Fruit fly (Drosophila melanogaster) whole organism, embryonic: Measurements from ENCODE around the gene SC35.

Source experiments
- Adf1 ChIP-seq: fragments of 200-800 bp; sonication (Bioruptor generic); IDR thresholded peaks from 2 replicates; pipeline ENCODE4 v1.3.6; 2022; ENCODE audit warnings: missing biosample characterization, missing genetic modification characterization
- Bgb ChIP-seq: fragments of 200-800 bp; sonication (Bioruptor generic); IDR thresholded peaks from 2 replicates; pipeline ENCODE4 v1.3.6; 2022; ENCODE audit warnings: missing biosample characterization, missing genetic modification characterization; ENCODE audit not compliant: partially characterized antibody
- Blimp-1 ChIP-seq: fragments of 200-800 bp; sonication (Bioruptor generic); optimal IDR thresholded peaks from 3 replicates; lab custom pipeline; 2018; ENCODE audit warnings: missing biosample characterization, missing genetic modification characterization, mild to moderate bottlenecking, moderate library complexity, missing genetic modification reagents
- C15 ChIP-seq: fragments of 200-800 bp; sonication (Bioruptor generic); IDR thresholded peaks from 3 replicates; pipeline ENCODE4 v1.3.6; 2022; ENCODE audit warnings: missing biosample characterization, missing genetic modification characterization
- CG10366 ChIP-seq: fragments of 200-800 bp; sonication (Bioruptor generic); IDR thresholded peaks from 2 replicates; pipeline ENCODE4 v1.3.6; 2022; ENCODE audit warnings: missing biosample characterization, missing genetic modification characterization
- CG10654 ChIP-seq: fragments of 200-800 bp; sonication (Bioruptor generic); optimal IDR thresholded peaks from 2 replicates; lab custom pipeline; 2016; ENCODE audit warnings: missing biosample characterization, missing genetic modification characterization
- CG10959 ChIP-seq: fragments of 200-800 bp; sonication (Bioruptor generic); IDR thresholded peaks from 2 replicates; pipeline ENCODE4 v1.3.6; 2022; ENCODE audit warnings: missing biosample characterization, missing genetic modification characterization
- CG10979 ChIP-seq: fragments of 200-800 bp; sonication (Bioruptor generic); optimal IDR thresholded peaks from 2 replicates; lab custom pipeline; 2018; ENCODE audit warnings: missing biosample characterization, mild to moderate bottlenecking, missing genetic modification characterization, moderate library complexity
- CG11695 ChIP-seq: fragments of 200-800 bp; sonication (Bioruptor generic); IDR thresholded peaks from 3 replicates; pipeline ENCODE4 v1.3.6; 2022; ENCODE audit warnings: missing biosample characterization, missing genetic modification characterization
- CG12155 ChIP-seq: fragments of 200-800 bp; sonication (Bioruptor generic); optimal IDR thresholded peaks from 3 replicates; lab custom pipeline; 2016; ENCODE audit warnings: missing biosample characterization, missing genetic modification characterization
- CG13123 ChIP-seq: fragments of 200-800 bp; sonication (Bioruptor generic); optimal IDR thresholded peaks from 2 replicates; lab custom pipeline; 2016; ENCODE audit warnings: missing biosample characterization, missing genetic modification characterization
- CG13296 ChIP-seq: fragments of 200-800 bp; sonication (Bioruptor generic); optimal IDR thresholded peaks from 3 replicates; lab custom pipeline; 2018; ENCODE audit warnings: missing biosample characterization, mild to moderate bottlenecking, missing genetic modification characterization
- CG13424 ChIP-seq: fragments of 200-800 bp; sonication (Bioruptor generic); optimal IDR thresholded peaks from 2 replicates; lab custom pipeline; 2019; ENCODE audit warnings: missing biosample characterization, mild to moderate bottlenecking, missing genetic modification characterization, moderate library complexity
- CG32532 ChIP-seq: fragments of 200-800 bp; sonication (Bioruptor generic); IDR thresholded peaks from 2 replicates; pipeline ENCODE4 v1.3.6; 2022; ENCODE audit warnings: missing biosample characterization, missing genetic modification characterization
- CG4617 ChIP-seq: fragments of 200-800 bp; sonication (Bioruptor generic); optimal IDR thresholded peaks from 3 replicates; lab custom pipeline; 2016; ENCODE audit warnings: missing biosample characterization, missing genetic modification characterization, borderline replicate concordance
- CG6272 ChIP-seq: fragments of 200-800 bp; sonication (Bioruptor generic); IDR thresholded peaks from 2 replicates; pipeline ENCODE4 v1.3.6; 2022; ENCODE audit warnings: missing biosample characterization, missing genetic modification characterization
- CG6654 ChIP-seq: fragments of 200-800 bp; sonication (Bioruptor generic); optimal IDR thresholded peaks from 2 replicates; lab custom pipeline; 2017; ENCODE audit warnings: missing biosample characterization, mild to moderate bottlenecking, missing genetic modification characterization
- CG6791 ChIP-seq: fragments of 200-800 bp; sonication (Bioruptor generic); IDR thresholded peaks from 3 replicates; pipeline ENCODE4 v1.3.6; 2022; ENCODE audit warnings: missing biosample characterization, missing genetic modification characterization; ENCODE audit not compliant: partially characterized antibody
- CG7839 ChIP-seq: fragments of 200-800 bp; sonication (Bioruptor generic); optimal IDR thresholded peaks from 3 replicates; lab custom pipeline; 2018; ENCODE audit warnings: missing biosample characterization, mild to moderate bottlenecking, missing genetic modification characterization, moderate library complexity
- CG9437 ChIP-seq: fragments of 200-800 bp; sonication (Bioruptor generic); optimal IDR thresholded peaks from 2 replicates; lab custom pipeline; 2018; ENCODE audit warnings: missing biosample characterization, mild to moderate bottlenecking, missing genetic modification characterization
- CG9817 ChIP-seq: fragments of 200-800 bp; sonication (Bioruptor generic); optimal IDR thresholded peaks from 2 replicates; lab custom pipeline; 2018; ENCODE audit warnings: missing biosample characterization, mild to moderate bottlenecking, missing genetic modification characterization, moderate library complexity
- Chrac-16 ChIP-seq: fragments of 200-800 bp; sonication (Bioruptor generic); optimal IDR thresholded peaks from 3 replicates; lab custom pipeline; 2016; ENCODE audit warnings: missing biosample characterization, missing genetic modification characterization
- CoRest ChIP-seq: fragments of 200-800 bp; sonication (Bioruptor generic); optimal IDR thresholded peaks from 3 replicates; lab custom pipeline; 2018; ENCODE audit warnings: missing biosample characterization, mild to moderate bottlenecking, missing genetic modification characterization, moderate library complexity
- Dbx ChIP-seq: fragments of 200-800 bp; sonication (Bioruptor generic); IDR thresholded peaks from 3 replicates; pipeline ENCODE4 v1.3.6; 2022; ENCODE audit warnings: missing biosample characterization, missing genetic modification characterization
- HLH3B ChIP-seq: fragments of 200-800 bp; sonication (Bioruptor generic); IDR thresholded peaks from 2 replicates; pipeline ENCODE4 v1.3.6; 2022; ENCODE audit warnings: missing biosample characterization, missing genetic modification characterization
- Hey ChIP-seq: fragments of 200-800 bp; sonication (Bioruptor generic); optimal IDR thresholded peaks from 3 replicates; lab custom pipeline; 2018; ENCODE audit warnings: missing biosample characterization, mild to moderate bottlenecking, missing genetic modification characterization
- Hmr ChIP-seq: fragments of 200-800 bp; sonication (Bioruptor generic); optimal IDR thresholded peaks from 3 replicates; lab custom pipeline; 2017; ENCODE audit warnings: mild to moderate bottlenecking, missing biosample characterization, missing genetic modification reagents, missing genetic modification characterization
- Hr3 ChIP-seq: fragments of 200-800 bp; sonication (Bioruptor generic); optimal IDR thresholded peaks from 3 replicates; lab custom pipeline; 2016; ENCODE audit warnings: missing biosample characterization, missing genetic modification characterization
- Med ChIP-seq: fragments of 200-800 bp; sonication (Bioruptor generic); peaks from one replicate; lab custom pipeline; 2016; ENCODE audit warnings: missing biosample characterization, missing genetic modification characterization, mild to moderate bottlenecking, inconsistent platforms, moderate library complexity
- Meics ChIP-seq: fragments of 200-800 bp; sonication (Bioruptor generic); optimal IDR thresholded peaks from 2 replicates; lab custom pipeline; 2017; ENCODE audit warnings: missing biosample characterization, mild to moderate bottlenecking, missing genetic modification characterization
- Neu2 ChIP-seq: fragments of 200-800 bp; sonication (Bioruptor generic); optimal IDR thresholded peaks from 3 replicates; lab custom pipeline; 2016; ENCODE audit warnings: missing biosample characterization, missing genetic modification characterization, borderline replicate concordance
- Sox102F ChIP-seq: fragments of 200-800 bp; sonication (Bioruptor generic); optimal IDR thresholded peaks from 2 replicates; lab custom pipeline; 2018; ENCODE audit warnings: missing biosample characterization, mild to moderate bottlenecking, missing genetic modification characterization, moderate library complexity
- aop ChIP-seq: fragments of 200-800 bp; sonication (Bioruptor generic); IDR thresholded peaks from 2 replicates; pipeline ENCODE4 v1.3.6; 2022; ENCODE audit warnings: missing biosample characterization, missing genetic modification characterization
- bab2 ChIP-seq: fragments of 200-800 bp; sonication (Bioruptor generic); optimal IDR thresholded peaks from 2 replicates; lab custom pipeline; 2016; ENCODE audit warnings: missing biosample characterization, missing genetic modification characterization
- bsh ChIP-seq, 2 experiments: fragments of 200-800 bp; sonication (Bioruptor generic); optimal IDR thresholded peaks; 2 replicates each; lab custom pipeline; 2017 to 2018; ENCODE audit warnings: mild to moderate bottlenecking in 2 of 2, missing biosample characterization in 2 of 2, missing genetic modification characterization in 2 of 2, moderate library complexity in 1 of 2
- caup ChIP-seq: fragments of 200-800 bp; sonication (Bioruptor generic); optimal IDR thresholded peaks from 3 replicates; lab custom pipeline; 2017; ENCODE audit warnings: missing biosample characterization, mild to moderate bottlenecking, missing genetic modification characterization, moderate library complexity; ENCODE audit not compliant: severe bottlenecking
- esg ChIP-seq: fragments of 200-800 bp; sonication (Bioruptor generic); conservative IDR thresholded peaks from 2 replicates; pipeline ENCODE4 v1.3.6; 2022; ENCODE audit warnings: missing biosample characterization, missing genetic modification characterization
- ewg ChIP-seq: fragments of 200-800 bp; sonication (Bioruptor generic); optimal IDR thresholded peaks from 3 replicates; lab custom pipeline; 2017; ENCODE audit warnings: mild to moderate bottlenecking, missing biosample characterization, missing genetic modification reagents, missing genetic modification characterization
- fd96Cb ChIP-seq: fragments of 200-800 bp; sonication (Bioruptor generic); optimal IDR thresholded peaks from 2 replicates; lab custom pipeline; 2018; ENCODE audit warnings: missing biosample characterization, mild to moderate bottlenecking, missing genetic modification characterization, moderate library complexity
- grn ChIP-seq: fragments of 200-800 bp; sonication (Bioruptor generic); optimal IDR thresholded peaks from 3 replicates; lab custom pipeline; 2017; ENCODE audit warnings: missing biosample characterization, missing genetic modification characterization
- ind ChIP-seq: fragments of 200-800 bp; sonication (Bioruptor generic); optimal IDR thresholded peaks from 3 replicates; lab custom pipeline; 2016; ENCODE audit warnings: missing biosample characterization, missing genetic modification characterization
- ken ChIP-seq: fragments of 200-800 bp; sonication (Bioruptor generic); IDR thresholded peaks from 3 replicates; pipeline ENCODE4 v1.3.6; 2022; ENCODE audit warnings: missing biosample characterization, missing genetic modification characterization
- lola ChIP-seq, 3 experiments: fragments of >200 bp in 2 of 3; fragments of 200-800 bp in 1 of 3; sonication (Bioruptor generic) in 1 of 3; optimal IDR thresholded peaks; 2 replicates each; lab custom pipeline; 2017 to 2019; ENCODE audit warnings: missing biosample characterization in 3 of 3, missing genetic modification characterization in 3 of 3, mild to moderate bottlenecking in 1 of 3, moderate library complexity in 1 of 3
- pho ChIP-seq: fragments of 200-800 bp; sonication (Bioruptor generic); optimal IDR thresholded peaks from 2 replicates; lab custom pipeline; 2016; ENCODE audit warnings: missing biosample characterization, missing genetic modification characterization
- sug ChIP-seq: fragments of 200-800 bp; optimal IDR thresholded peaks from 2 replicates; lab custom pipeline; 2019; ENCODE audit warnings: missing biosample characterization, mild to moderate bottlenecking, missing genetic modification characterization, moderate library complexity
- tap ChIP-seq: fragments of 200-800 bp; optimal IDR thresholded peaks from 3 replicates; lab custom pipeline; 2019; ENCODE audit warnings: missing biosample characterization, mild to moderate bottlenecking, missing genetic modification characterization, moderate library complexity
- tgo ChIP-seq: fragments of 200-800 bp; sonication (Bioruptor generic); IDR thresholded peaks from 3 replicates; pipeline ENCODE4 v1.3.6; 2022; ENCODE audit warnings: missing biosample characterization, missing genetic modification characterization
- trem ChIP-seq: fragments of 200-800 bp; optimal IDR thresholded peaks from 3 replicates; lab custom pipeline; 2019; ENCODE audit warnings: missing biosample characterization, mild to moderate bottlenecking, missing genetic modification characterization, moderate library complexity

SC35 gene

DNA sequence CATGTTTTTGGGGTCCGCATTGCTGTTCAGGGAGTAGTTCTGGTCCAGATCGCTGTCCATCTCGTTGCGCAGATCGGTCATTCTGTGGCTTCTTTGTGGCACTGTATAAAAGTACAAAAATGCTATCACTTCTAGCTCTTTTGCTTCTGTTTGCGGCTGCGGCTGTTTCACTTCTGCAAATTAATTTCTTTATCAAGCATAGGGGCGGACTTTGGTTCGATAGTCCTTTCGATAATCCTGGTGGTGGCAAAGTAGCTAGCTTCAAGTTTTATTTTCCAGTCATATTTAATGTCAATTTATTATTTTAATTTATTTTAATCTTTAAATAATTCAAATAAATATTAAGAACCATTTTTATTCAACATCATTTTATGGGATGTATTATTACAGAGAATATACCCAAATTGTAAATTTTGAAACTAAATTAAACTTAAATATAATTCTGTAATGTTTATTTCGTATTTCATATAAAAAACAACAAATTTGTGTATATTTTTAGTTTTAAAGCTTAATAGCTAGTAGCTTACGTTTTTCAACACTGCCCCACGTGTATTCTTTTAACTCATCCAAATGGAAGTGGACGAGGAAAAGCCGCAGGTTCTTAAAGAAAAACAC lies 6.9 kb downstream of the SC35 start, which contains the start of the genes CG5446 and Trm1 (continued):
- TF ChIP-seq trem (tag; lab: Kevin White, UChicago) (peak; percentile 73), Sox102F (GFP tag; lab: Kevin White, UChicago) (peak; percentile 75), CG6791 (GFP tag; lab: Robert Waterston, UW) (peak; percentile 53; the same call in 1 of the 3 replicates), CG10366 (GFP tag; lab: Robert Waterston, UW) (0 out of 2 replicates have a peak, but pooled peaks have one; percentile 19), esg (GFP tag; lab: Robert Waterston, UW) (no peak; the same call in 1 of the 2 replicates), CG9437 (peak; percentile 84), tap (peak; percentile 56), grn (GFP tag; lab: Kevin White, UChicago) (no peak), pho (GFP tag; lab: Kevin White, UChicago) (no peak), Bgb (peak; percentile 32; the same call in 1 of the 2 replicates), Chrac-16 (GFP tag; lab: Kevin White, UChicago) (peak; percentile 41), CG10979 (tag; lab: Kevin White, UChicago) (peak; percentile 78), ewg (GFP tag; lab: Kevin White, UChicago) (peak; percentile 29), tgo (GFP tag; lab: Robert Waterston, UW) (peak; percentile 76), Hey (no peak), sug (peak; percentile 81), Med (peak; percentile 72), bab2 (GFP tag; lab: Kevin White, UChicago) (peak; percentile 33), CG10959 (GFP tag; lab: Robert Waterston, UW) (no peak), caup (GFP tag; lab: Kevin White, UChicago) (peak; percentile 67), Hr3 (GFP tag; lab: Kevin White, UChicago) (peak; percentile 80), CG12155 (GFP tag; lab: Kevin White, UChicago) (peak; percentile 58), fd96Cb (peak; percentile 65), Neu2 (GFP tag; lab: Kevin White, UChicago) (no peak), CG9817 (tag; lab: Kevin White, UChicago) (peak; percentile 44), HLH3B (GFP tag; lab: Robert Waterston, UW) (peak; percentile 55), CG13123 (GFP tag; lab: Kevin White, UChicago) (peak; percentile 37), CG4617 (GFP tag; lab: Kevin White, UChicago) (peak; percentile 14), CG13296 (peak; percentile 74), CG7839 (tag; lab: Kevin White, UChicago) (peak; percentile 83), CoRest (tag; lab: Kevin White, UChicago) (peak; percentile 86), CG13424 (tag; lab: Kevin White, UChicago) (peak; percentile 86), lola (GFP tag; optimal IDR thresholded peaks at IDR 0.05; lab: Kevin White, UChicago) (peak in 1 of 3 experiments; percentile 83), C15 (no peak), Dbx (GFP tag; lab: Robert Waterston, UW) (peak; percentile 46; the same call in 1 of the 3 replicates), Blimp-1 (GFP tag; lab: Kevin White, UChicago) (peak; percentile 73), CG6654 (GFP tag; lab: Kevin White, UChicago) (no peak), ken (GFP tag; lab: Robert Waterston, UW) (0 out of 3 replicates have a peak, but pooled peaks have one; percentile 6), Adf1 (peak; percentile 36; the same call in 1 of the 2 replicates), CG6272 (GFP tag; lab: Robert Waterston, UW) (peak; percentile 39; the same call in 1 of the 2 replicates), aop (GFP tag; lab: Robert Waterston, UW) (no peak), CG10654 (GFP tag; lab: Kevin White, UChicago) (peak; percentile 66), Hmr (GFP tag; lab: Kevin White, UChicago) (peak; percentile 73), CG11695 (peak; percentile 70; the same call in 2 of the 3 replicates), CG32532 (GFP tag; lab: Robert Waterston, UW) (peak; percentile 51; the same call in 1 of the 2 replicates), bsh (GFP tag; optimal IDR thresholded peaks at IDR 0.05; lab: Kevin White, UChicago) (peak; percentile 9 to 68), ind (GFP tag; lab: Kevin White, UChicago) (peak; percentile 56), Meics (GFP tag; lab: Kevin White, UChicago) (peak; percentile 76)
